Worm (Caenorhabditis elegans): ENCODE data around the gene col-155.

- TF ChIP-seq ztf-4 (tag; optimal IDR thresholded peaks at IDR 0.05) (no peak), unc-30 (tag; optimal IDR thresholded peaks at IDR 0.05) (no peak), nhr-12 (tag; optimal IDR thresholded peaks at IDR 0.05) (no peak), mab-9 (GFP tag; IDR thresholded peaks at IDR 0.05) (no peak), F16B12.6 (tag; optimal IDR thresholded peaks at IDR 0.05) (no peak), lsy-2 (tag; optimal IDR thresholded peaks at IDR 0.05) (no peak), ama-1 (optimal IDR thresholded peaks at IDR 0.05) (no peak), tbx-2 (tag; optimal IDR thresholded peaks at IDR 0.05) (no peak), isw-1 (GFP tag; IDR thresholded peaks at IDR 0.05) (no peak)
Measured at ce11 chrV:11403059-11403458, 13.4 kb upstream of the col-155 start.
